Worm (Caenorhabditis elegans): ENCODE data around the gene F58F12.2.

F58F12.2 gene

DNA sequence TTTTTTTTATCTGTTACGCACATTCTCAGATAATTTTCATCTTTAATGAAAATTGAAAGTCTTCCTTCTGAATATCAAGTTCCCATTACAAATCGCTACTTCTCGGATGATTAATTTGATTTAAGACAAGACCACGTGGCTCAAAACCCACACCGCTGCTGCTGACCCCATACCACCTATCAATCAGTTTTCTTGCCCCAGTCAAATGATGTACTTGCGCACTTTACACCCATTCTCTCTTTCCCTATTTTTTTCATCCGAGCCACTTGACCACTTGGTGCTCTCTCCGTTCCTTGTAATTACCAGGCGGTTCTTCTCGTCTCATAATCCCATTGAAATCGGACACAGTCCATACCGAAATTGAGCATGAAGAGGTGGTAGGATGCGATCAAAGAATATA is 6.2 kb upstream of the F58F12.2 start:
- no peak for TF ChIP-seq W03F9.2 (tag; optimal IDR thresholded peaks at IDR 0.05)
- TF ChIP-seq dao-5 (tag; optimal IDR thresholded peaks at IDR 0.05): no peak
- TF ChIP-seq him-1 (tag; optimal IDR thresholded peaks at IDR 0.05): no peak

DNA sequence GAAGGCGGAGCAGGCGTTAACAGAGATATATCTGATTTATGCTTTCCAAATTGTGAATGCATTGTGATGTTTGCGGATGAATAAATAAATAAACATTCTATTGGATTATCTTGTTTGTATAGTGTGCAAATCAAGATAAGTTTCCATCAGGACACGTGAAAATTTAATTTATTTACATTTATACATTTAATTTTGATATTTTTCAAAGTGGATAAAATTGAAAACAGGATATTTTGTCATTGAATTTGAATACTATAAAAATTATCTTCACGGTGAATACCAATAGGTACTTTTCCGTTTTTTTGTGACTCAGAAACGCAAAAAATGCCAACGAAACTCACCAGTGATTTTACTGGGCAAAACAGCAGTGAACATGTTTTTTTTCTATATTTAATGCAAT is 3.4 kb upstream of the F58F12.2 start, which contains the start of gene F58F12.3:
Gene F58F12.3, minus strand, starts transcription at position 101 of the 400 bp plus-strand sequence.
- no peak for TF ChIP-seq dao-5 (tag; optimal IDR thresholded peaks at IDR 0.05)
- no peak for TF ChIP-seq W03F9.2 (tag; optimal IDR thresholded peaks at IDR 0.05)
- no peak for TF ChIP-seq him-1 (tag; optimal IDR thresholded peaks at IDR 0.05)

DNA sequence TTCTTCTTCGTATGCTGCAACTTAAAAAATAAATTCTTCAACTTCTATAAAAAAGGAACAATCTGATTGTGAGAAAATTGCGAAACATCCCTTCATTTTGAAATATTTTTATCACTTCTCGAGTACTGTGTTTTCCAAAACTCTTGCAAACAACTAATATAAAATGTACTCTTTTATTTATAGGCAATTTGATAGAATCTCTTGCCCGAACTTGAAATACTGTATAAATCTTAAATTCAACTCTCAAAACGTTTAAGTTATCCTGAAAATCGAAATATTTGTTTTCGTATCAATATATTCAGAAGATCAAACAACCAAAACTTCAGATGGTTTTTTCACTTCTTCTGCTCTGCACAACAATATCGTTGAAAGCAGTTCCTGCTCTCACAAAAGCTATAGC is 1.4 kb downstream of the F58F12.2 start, which contains the start of gene F58F12.4:
Gene F58F12.4, plus strand, starts transcription at position 301 of the 400 bp plus-strand sequence.
- TF ChIP-seq W03F9.2 (tag; optimal IDR thresholded peaks at IDR 0.05): no peak
- TF ChIP-seq him-1 (tag; optimal IDR thresholded peaks at IDR 0.05): no peak
- TF ChIP-seq dao-5 (tag; optimal IDR thresholded peaks at IDR 0.05): no peak

ce11 chrII:6383183-6383695 is 4.6 kb downstream of the F58F12.2 start, which contains the start of gene F58F12.1:
F58F12.1 (plus strand) TSS chrII:6383645.
- TF ChIP-seq him-1 (tag; optimal IDR thresholded peaks at IDR 0.05) (peak; percentile 30), W03F9.2 (tag; optimal IDR thresholded peaks at IDR 0.05) (peak; percentile 83), dao-5 (tag; optimal IDR thresholded peaks at IDR 0.05) (no peak)

DNA sequence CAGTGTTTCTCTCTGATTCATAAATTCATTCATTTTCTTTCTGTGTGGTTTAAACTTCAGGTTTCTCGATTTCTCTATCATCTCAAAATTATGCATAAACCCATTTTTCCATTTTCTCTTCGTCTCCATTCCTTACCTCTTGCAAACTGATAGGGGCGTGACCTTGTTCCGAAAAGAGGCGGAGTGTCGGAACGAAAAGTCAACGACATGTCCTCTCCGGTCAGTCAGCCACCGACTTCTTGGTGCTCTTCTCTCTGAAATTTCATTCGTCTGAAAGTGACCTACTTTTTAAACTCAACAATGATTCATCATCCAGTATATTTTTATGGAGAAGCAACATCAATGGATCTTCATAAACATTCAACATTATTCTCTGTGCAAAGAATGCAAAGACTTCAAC is 7.0 kb downstream of the F58F12.2 start, which contains the start of gene F58F12.12:
Gene F58F12.12, plus strand, starts transcription at position 301 of the 400 bp plus-strand sequence.
- TF ChIP-seq him-1 (tag; optimal IDR thresholded peaks at IDR 0.05) (no peak), W03F9.2 (tag; optimal IDR thresholded peaks at IDR 0.05) (no peak), dao-5 (tag; optimal IDR thresholded peaks at IDR 0.05) (no peak)

DNA sequence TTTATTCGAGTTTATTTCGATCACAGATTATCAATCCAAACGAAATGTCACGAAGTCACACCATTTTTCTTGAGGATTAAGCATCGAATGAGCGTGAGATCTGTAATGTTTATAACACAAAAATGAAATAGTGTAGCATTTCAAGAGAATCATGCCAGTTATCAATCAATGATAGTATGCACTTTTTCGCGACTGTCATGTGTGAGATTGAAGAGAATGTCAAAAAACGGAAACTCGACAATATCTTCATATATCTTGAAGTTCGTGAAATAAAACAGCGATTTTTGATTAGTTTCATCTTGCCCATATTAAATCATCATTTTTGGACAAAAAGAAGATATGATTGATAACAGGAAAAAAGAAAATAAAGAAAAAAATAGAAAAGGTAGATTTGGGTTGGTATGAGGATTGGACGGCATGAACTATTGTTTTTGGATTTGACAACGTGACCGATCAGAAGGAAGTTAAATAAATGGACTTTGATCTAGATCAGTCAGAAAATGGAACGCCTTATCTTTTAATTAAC is 8.7 kb downstream of the F58F12.2 start:
- TF ChIP-seq dao-5 (tag; optimal IDR thresholded peaks at IDR 0.05): no peak
- TF ChIP-seq him-1 (tag; optimal IDR thresholded peaks at IDR 0.05): no peak
- TF ChIP-seq W03F9.2 (tag; optimal IDR thresholded peaks at IDR 0.05): no peak

- no peak for TF ChIP-seq him-1 (tag; optimal IDR thresholded peaks at IDR 0.05)
- no peak for TF ChIP-seq W03F9.2 (tag; optimal IDR thresholded peaks at IDR 0.05)
- no peak for TF ChIP-seq dao-5 (tag; optimal IDR thresholded peaks at IDR 0.05)
Observed at ce11 chrII:6377381-6377948, 10.4 kb downstream of the F58F12.2 start.

DNA sequence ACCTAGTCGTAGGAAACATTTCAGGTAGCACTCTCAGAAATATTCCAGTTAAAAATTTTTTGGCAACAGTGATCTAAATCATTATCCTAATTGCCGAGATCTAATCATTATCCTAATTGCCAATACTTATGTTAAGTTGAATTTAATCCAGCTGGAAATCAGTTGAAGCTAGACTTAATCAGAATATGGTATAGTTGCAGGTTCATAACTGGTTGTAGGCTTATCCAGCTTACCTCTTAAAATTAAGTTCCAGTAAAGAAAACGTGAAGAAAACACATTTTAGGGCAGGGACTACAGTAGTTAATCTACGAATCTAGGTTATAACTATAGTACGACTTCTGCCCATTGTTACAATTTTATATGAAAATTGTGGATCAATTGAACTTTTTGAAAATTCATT is 11.1 kb downstream of the F58F12.2 start:
- no peak for TF ChIP-seq W03F9.2 (tag; optimal IDR thresholded peaks at IDR 0.05)
- no peak for TF ChIP-seq him-1 (tag; optimal IDR thresholded peaks at IDR 0.05)
- TF ChIP-seq dao-5 (tag; optimal IDR thresholded peaks at IDR 0.05): no peak

DNA sequence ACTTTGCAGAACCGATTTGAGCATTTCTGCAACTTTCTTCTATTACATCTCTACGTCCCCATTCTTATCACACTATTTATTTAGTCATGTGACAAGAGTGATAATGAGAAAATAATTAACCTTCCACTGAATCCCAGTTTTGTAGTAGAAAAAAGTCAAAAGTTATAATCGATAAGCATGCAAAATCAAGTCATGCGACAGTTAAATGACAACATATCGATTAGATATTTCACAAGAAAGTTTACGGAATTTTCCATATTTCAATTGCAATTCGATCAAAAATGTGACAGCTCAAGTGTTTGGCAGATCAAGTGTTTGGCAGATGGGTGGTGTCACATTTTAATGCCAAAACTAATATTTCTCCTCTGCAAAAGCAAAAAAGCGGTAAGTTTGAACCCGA is 13.2 kb downstream of the F58F12.2 start:
- no peak for TF ChIP-seq dao-5 (tag; optimal IDR thresholded peaks at IDR 0.05)

- TF ChIP-seq dao-5 (tag; optimal IDR thresholded peaks at IDR 0.05) (no peak), him-1 (tag; optimal IDR thresholded peaks at IDR 0.05) (no peak), W03F9.2 (tag; optimal IDR thresholded peaks at IDR 0.05) (no peak)
Observed at ce11 chrII:6373361-6373760, 14.5 kb downstream of the F58F12.2 start.

ce11 chrII:6371003-6371402 is 16.8 kb downstream of the F58F12.2 start, which contains the start of gene lin-23:
lin-23 (plus strand) TSS chrII:6371303.
- TF ChIP-seq him-1 (tag; optimal IDR thresholded peaks at IDR 0.05): no peak
- TF ChIP-seq W03F9.2 (tag; optimal IDR thresholded peaks at IDR 0.05): no peak
- no peak for TF ChIP-seq dao-5 (tag; optimal IDR thresholded peaks at IDR 0.05)

DNA sequence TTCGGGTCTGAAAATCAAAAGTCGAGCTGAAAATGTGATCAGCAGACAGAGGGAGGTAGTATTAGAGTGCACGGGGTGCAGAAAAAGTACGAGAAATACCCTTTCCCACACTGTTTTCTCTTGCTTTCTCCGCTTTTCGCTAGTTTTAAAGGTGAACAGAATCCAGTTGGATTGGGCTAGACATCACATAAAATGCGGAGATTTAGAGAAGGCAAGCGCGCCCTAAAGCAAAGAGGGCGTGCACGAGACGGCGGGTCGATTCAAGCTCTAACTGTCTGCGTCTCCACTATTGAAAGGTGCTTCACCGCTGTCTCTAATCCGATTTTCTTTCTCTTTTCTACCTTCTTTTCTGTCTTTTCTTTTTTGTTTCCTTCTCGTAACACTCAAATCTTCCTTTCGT is 17.7 kb downstream of the F58F12.2 start:
- peak; percentile 81 for TF ChIP-seq W03F9.2 (tag; optimal IDR thresholded peaks at IDR 0.05)
- TF ChIP-seq him-1 (tag; optimal IDR thresholded peaks at IDR 0.05): no peak

DNA sequence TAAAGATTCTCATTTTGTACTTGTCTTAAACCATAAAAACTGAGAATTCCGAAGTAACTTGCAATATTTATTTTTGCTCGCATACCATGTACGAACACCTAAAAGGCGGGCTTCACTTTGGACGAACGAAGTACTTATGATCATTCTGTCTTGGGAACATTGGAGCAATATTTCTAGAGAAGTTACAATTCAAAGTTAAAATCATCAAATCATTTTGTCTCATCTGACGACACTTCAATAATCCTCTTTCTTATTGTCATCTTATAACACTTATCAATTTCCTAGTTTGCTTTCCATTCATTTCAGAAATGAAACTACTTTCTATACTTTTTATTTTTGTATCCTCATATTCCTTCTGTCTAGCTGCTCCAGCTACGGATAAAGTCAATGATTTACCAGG is 21.1 kb downstream of the F58F12.2 start, which contains the start of gene ctsa-4.1:
Gene ctsa-4.1, plus strand, starts transcription at position 301 of the 400 bp plus-strand sequence.
- TF ChIP-seq dao-5 (tag; optimal IDR thresholded peaks at IDR 0.05) (no peak), W03F9.2 (tag; optimal IDR thresholded peaks at IDR 0.05) (no peak), him-1 (tag; optimal IDR thresholded peaks at IDR 0.05) (no peak)

ce11 chrII:6365237-6365815 is 22.5 kb downstream of the F58F12.2 start, which contains the start of the genes ani-2 and clec-88:
ani-2 (minus strand) TSS chrII:6365367.
clec-88 (plus strand) TSS chrII:6365722.
- TF ChIP-seq dao-5 (tag; optimal IDR thresholded peaks at IDR 0.05) (no peak), W03F9.2 (tag; optimal IDR thresholded peaks at IDR 0.05) (no peak), him-1 (tag; optimal IDR thresholded peaks at IDR 0.05) (no peak)
